Worm (Caenorhabditis elegans): ENCODE measurements around the gene eat-6.
A peak's percentile ranks its signal among the peaks of the same experiment; 100 is the strongest.

DNA sequence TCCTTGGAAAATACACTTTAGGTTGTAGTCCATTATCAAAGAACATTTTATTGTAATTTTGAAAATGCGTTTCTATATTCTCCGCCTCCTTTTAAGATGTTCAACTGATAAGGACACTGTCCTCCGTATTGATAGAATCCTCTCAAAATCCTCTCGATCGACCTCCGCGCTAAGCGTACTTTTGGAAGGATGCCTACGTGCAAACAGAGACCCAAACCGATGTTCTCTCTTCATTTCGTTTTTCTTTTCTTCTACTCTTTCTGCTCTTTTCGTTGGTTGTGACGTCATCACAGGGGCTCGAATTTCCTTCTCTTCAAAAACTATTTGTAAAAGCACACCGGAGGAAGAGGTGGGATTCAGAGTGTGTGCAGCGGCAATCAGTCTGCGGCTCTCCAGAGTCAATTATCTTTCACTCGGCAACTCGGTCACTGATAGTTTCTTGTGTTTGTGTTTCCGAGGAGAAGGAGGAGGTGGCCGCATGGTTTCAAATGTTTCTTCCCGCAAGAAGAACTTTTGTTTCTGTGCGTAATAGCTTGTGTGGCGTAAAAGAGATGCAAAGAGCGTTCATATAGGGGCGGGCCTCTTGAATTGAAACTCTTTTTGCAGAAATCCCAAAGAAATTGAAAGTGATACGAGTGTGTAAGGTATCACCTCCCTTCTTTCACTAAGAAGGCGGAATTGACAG, 47.2 kb downstream of the eat-6 start, which contains the start of gene C34B4.2:
- no peak for TF ChIP-seq ZK546.5 (tag; optimal IDR thresholded peaks at IDR 0.05)
- peak; percentile 36 for TF ChIP-seq ama-1 (optimal IDR thresholded peaks at IDR 0.05)
- TF ChIP-seq nhr-77 (tag; optimal IDR thresholded peaks at IDR 0.05): no peak
- no peak for TF ChIP-seq ceh-82 (tag; optimal IDR thresholded peaks at IDR 0.05)
- TF ChIP-seq aly-2 (tag; optimal IDR thresholded peaks at IDR 0.05): no peak
- peak; percentile 1 for TF ChIP-seq egl-27 (tag; optimal IDR thresholded peaks at IDR 0.05)

All from whole organism, L2 larva.